Fruit fly (Drosophila melanogaster) whole organism, embryonic: Measurements from ENCODE around the gene raptor.

Experiments
- ATbp ChIP-seq: fragments of 200-800 bp; sonication (Bioruptor generic); optimal IDR thresholded peaks from 2 replicates; lab custom pipeline; 2017; ENCODE audit warnings: missing biosample characterization, mild to moderate bottlenecking, missing genetic modification characterization, missing genetic modification reagents
- Asciz ChIP-seq: fragments of 200-800 bp; sonication (Bioruptor generic); optimal IDR thresholded peaks from 2 replicates; lab custom pipeline; 2017; ENCODE audit warnings: missing biosample characterization, mild to moderate bottlenecking, missing genetic modification characterization, missing genetic modification reagents
- Bteb2 ChIP-seq: fragments of 200-800 bp; sonication (Bioruptor generic); optimal IDR thresholded peaks from 2 replicates; lab custom pipeline; 2016; ENCODE audit warnings: missing biosample characterization, missing genetic modification characterization
- CG10209 ChIP-seq: fragments of 200-800 bp; sonication (Bioruptor generic); optimal IDR thresholded peaks from 3 replicates; lab custom pipeline; 2017; ENCODE audit warnings: missing biosample characterization, mild to moderate bottlenecking, missing genetic modification characterization, missing genetic modification reagents
- CG10274 ChIP-seq: fragments of 200-800 bp; sonication (Bioruptor generic); optimal IDR thresholded peaks from 3 replicates; lab custom pipeline; 2017; ENCODE audit warnings: missing biosample characterization, mild to moderate bottlenecking, missing genetic modification characterization
- CG10366 ChIP-seq: fragments of 200-800 bp; sonication (Bioruptor generic); IDR thresholded peaks from 2 replicates; pipeline ENCODE4 v1.3.6; 2022; ENCODE audit warnings: missing biosample characterization, missing genetic modification characterization
- CG10565 ChIP-seq: fragments of 200-800 bp; sonication (Bioruptor generic); optimal IDR thresholded peaks from 3 replicates; lab custom pipeline; 2016; ENCODE audit warnings: missing biosample characterization, mild to moderate bottlenecking, missing genetic modification characterization
- CG15011 ChIP-seq: fragments of 200-800 bp; sonication (Bioruptor generic); optimal IDR thresholded peaks from 3 replicates; lab custom pipeline; 2018; ENCODE audit warnings: missing biosample characterization, mild to moderate bottlenecking, missing genetic modification characterization
- CG17361 ChIP-seq: fragments of 200-800 bp; sonication (Bioruptor generic); IDR thresholded peaks from 3 replicates; pipeline ENCODE4 v1.3.6; 2022; ENCODE audit warnings: missing biosample characterization, missing genetic modification characterization
- CG18262 ChIP-seq: fragments of 200-800 bp; optimal IDR thresholded peaks from 3 replicates; lab custom pipeline; 2019; ENCODE audit warnings: missing biosample characterization, mild to moderate bottlenecking, missing genetic modification characterization, moderate library complexity
- CG2120 ChIP-seq: fragments of 200-800 bp; sonication (Bioruptor generic); optimal IDR thresholded peaks from 3 replicates; lab custom pipeline; 2016; ENCODE audit warnings: missing biosample characterization, missing genetic modification characterization
- CG31441 ChIP-seq: fragments of 200-800 bp; sonication (Bioruptor generic); IDR thresholded peaks from 2 replicates; pipeline ENCODE4 v1.3.6; 2022; ENCODE audit warnings: missing biosample characterization, missing genetic modification characterization
- CG32767 ChIP-seq: fragments of 200-800 bp; sonication (Bioruptor generic); IDR thresholded peaks from 2 replicates; pipeline ENCODE4 v1.3.6; 2022; ENCODE audit warnings: missing biosample characterization, missing genetic modification characterization
- CG3995 ChIP-seq: fragments of 200-800 bp; sonication (Bioruptor generic); optimal IDR thresholded peaks from 3 replicates; lab custom pipeline; 2016; ENCODE audit warnings: missing biosample characterization, missing genetic modification characterization
- CG7928 ChIP-seq: fragments of 200-800 bp; sonication (Bioruptor generic); optimal IDR thresholded peaks from 2 replicates; lab custom pipeline; 2017; ENCODE audit warnings: missing biosample characterization, mild to moderate bottlenecking, missing genetic modification characterization
- D19A ChIP-seq: fragments of 200-800 bp; optimal IDR thresholded peaks from 3 replicates; lab custom pipeline; 2019; ENCODE audit warnings: missing biosample characterization, mild to moderate bottlenecking, missing genetic modification characterization, moderate library complexity
- Gug ChIP-seq: fragments of 200-800 bp; sonication (Bioruptor generic); IDR thresholded peaks from 4 replicates; pipeline ENCODE4 v1.3.6; 2022; ENCODE audit warnings: missing biosample characterization, missing genetic modification characterization
- HmgD ChIP-seq: fragments of 200-800 bp; sonication (Bioruptor generic); optimal IDR thresholded peaks from 3 replicates; lab custom pipeline; 2016; ENCODE audit warnings: missing biosample characterization, missing genetic modification characterization
- Hr78 ChIP-seq, 2 experiments: fragments of 200-800 bp in 1 of 2; fragments of >200 bp in 1 of 2; sonication (Bioruptor generic) in 1 of 2; optimal IDR thresholded peaks; 2 replicates each; lab custom pipeline; 2017 to 2019; ENCODE audit warnings: missing biosample characterization in 2 of 2, missing genetic modification characterization in 2 of 2, mild to moderate bottlenecking in 1 of 2, moderate library complexity in 1 of 2
- MESR4 ChIP-seq: fragments of 200-800 bp; sonication (Bioruptor generic); optimal IDR thresholded peaks from 2 replicates; lab custom pipeline; 2018; ENCODE audit warnings: missing biosample characterization, mild to moderate bottlenecking, missing genetic modification characterization, moderate library complexity
- MTF-1 ChIP-seq: fragments of 200-800 bp; sonication (Bioruptor generic); optimal IDR thresholded peaks from 2 replicates; lab custom pipeline; 2018; ENCODE audit warnings: missing biosample characterization, mild to moderate bottlenecking, missing genetic modification characterization, borderline replicate concordance
- NC2α ChIP-seq: fragments of 200-800 bp; sonication (Bioruptor generic); optimal IDR thresholded peaks from 2 replicates; lab custom pipeline; 2016; ENCODE audit warnings: missing biosample characterization, missing genetic modification characterization
- NC2β ChIP-seq: fragments of 200-800 bp; sonication (Bioruptor generic); optimal IDR thresholded peaks from 2 replicates; lab custom pipeline; 2016; ENCODE audit warnings: missing biosample characterization, missing genetic modification characterization
- NFAT ChIP-seq: fragments of 200-800 bp; sonication (Bioruptor generic); IDR thresholded peaks from 2 replicates; pipeline ENCODE4 v1.3.6; 2022; ENCODE audit warnings: missing biosample characterization, missing genetic modification characterization
- Sry-β ChIP-seq: fragments of 200-800 bp; sonication (Bioruptor generic); optimal IDR thresholded peaks from 2 replicates; lab custom pipeline; 2018; ENCODE audit warnings: missing biosample characterization, mild to moderate bottlenecking, missing genetic modification characterization, moderate library complexity
- Stat92E ChIP-seq, 3 experiments: fragments of >200 bp in 2 of 3; fragments of 200-800 bp in 1 of 3; sonication (Bioruptor generic) in 1 of 3; optimal IDR thresholded peaks; 2 replicates each; lab custom pipeline; 2017 to 2019; ENCODE audit warnings: missing biosample characterization in 3 of 3, missing genetic modification characterization in 3 of 3, mild to moderate bottlenecking in 1 of 3, moderate library complexity in 1 of 3
- Tbp ChIP-seq: fragments of >200 bp; optimal IDR thresholded peaks from 2 replicates; lab custom pipeline; 2018; ENCODE audit warnings: missing biosample characterization, missing genetic modification characterization
- Xbp1 ChIP-seq: fragments of 200-800 bp; sonication (Bioruptor generic); optimal IDR thresholded peaks from 3 replicates; lab custom pipeline; 2016; ENCODE audit warnings: missing biosample characterization, mild to moderate bottlenecking, missing genetic modification characterization
- ab ChIP-seq: fragments of 200-800 bp; sonication (Bioruptor generic); optimal IDR thresholded peaks from 2 replicates; lab custom pipeline; 2016; ENCODE audit warnings: missing biosample characterization, missing genetic modification characterization
- bcd ChIP-seq: fragments of 200-800 bp; sonication (Bioruptor generic); optimal IDR thresholded peaks from 2 replicates; lab custom pipeline; 2017; ENCODE audit warnings: missing biosample characterization, mild to moderate bottlenecking, missing genetic modification characterization
- bowl ChIP-seq: fragments of 200-800 bp; sonication (Bioruptor generic); IDR thresholded peaks from 2 replicates; pipeline ENCODE4 v1.3.6; 2022; ENCODE audit warnings: missing biosample characterization, missing genetic modification characterization
- cad ChIP-seq: fragments of >200 bp; optimal IDR thresholded peaks from 2 replicates; lab custom pipeline; 2017; ENCODE audit warnings: missing biosample characterization, missing genetic modification characterization
- da ChIP-seq: fragments of 200-800 bp; sonication (Bioruptor generic); optimal IDR thresholded peaks from 2 replicates; lab custom pipeline; 2016; ENCODE audit warnings: missing biosample characterization, missing genetic modification characterization
- dati ChIP-seq: fragments of 200-800 bp; sonication (Bioruptor generic); IDR thresholded peaks from 2 replicates; pipeline ENCODE4 v1.3.6; 2022; ENCODE audit warnings: missing biosample characterization, missing genetic modification characterization
- dm ChIP-seq: fragments of 200-800 bp; sonication (Bioruptor generic); optimal IDR thresholded peaks from 3 replicates; lab custom pipeline; 2016; ENCODE audit warnings: missing biosample characterization, missing genetic modification characterization
- dmrt99B ChIP-seq: fragments of 200-800 bp; sonication (Bioruptor generic); optimal IDR thresholded peaks from 2 replicates; lab custom pipeline; 2018; ENCODE audit warnings: missing biosample characterization, mild to moderate bottlenecking, missing genetic modification characterization, moderate library complexity
- eve ChIP-seq, 2 experiments: fragments of >200 bp; optimal IDR thresholded peaks; 2 replicates each; lab custom pipeline; 2017; ENCODE audit warnings: missing biosample characterization in 2 of 2, missing genetic modification characterization in 2 of 2
- gcm ChIP-seq: fragments of 200-800 bp; sonication (Bioruptor generic); optimal IDR thresholded peaks from 2 replicates; lab custom pipeline; 2019; ENCODE audit warnings: missing biosample characterization, mild to moderate bottlenecking, missing genetic modification characterization, moderate library complexity
- grau ChIP-seq: fragments of 200-800 bp; optimal IDR thresholded peaks from 3 replicates; lab custom pipeline; 2019; ENCODE audit warnings: missing biosample characterization, mild to moderate bottlenecking, missing genetic modification characterization, moderate library complexity
- grn ChIP-seq: fragments of 200-800 bp; sonication (Bioruptor generic); optimal IDR thresholded peaks from 3 replicates; lab custom pipeline; 2017; ENCODE audit warnings: missing biosample characterization, missing genetic modification characterization
- h ChIP-seq: fragments of >200 bp; optimal IDR thresholded peaks from 2 replicates; lab custom pipeline; 2017
- hkb ChIP-seq, 2 experiments: fragments of 200-800 bp in 1 of 2; fragments of >200 bp in 1 of 2; sonication (Bioruptor generic) in 1 of 2; IDR thresholded peaks in 1 of 2; optimal IDR thresholded peaks in 1 of 2; 2 replicates each; pipeline versions ENCODE4 v1.3.6 to Lab custom; 2017 to 2022; ENCODE audit warnings: missing biosample characterization in 1 of 2, missing genetic modification characterization in 1 of 2
- klu ChIP-seq: fragments of 200-800 bp; sonication (Bioruptor generic); IDR thresholded peaks from 2 replicates; pipeline ENCODE4 v1.3.6; 2022; ENCODE audit warnings: missing biosample characterization, missing genetic modification characterization
- pita ChIP-seq: fragments of 200-800 bp; sonication (Bioruptor generic); optimal IDR thresholded peaks from 2 replicates; lab custom pipeline; 2017; ENCODE audit warnings: missing biosample characterization, mild to moderate bottlenecking, missing genetic modification characterization
- sc ChIP-seq, 3 experiments: fragments of >200 bp in 2 of 3; fragments of 200-800 bp in 1 of 3; sonication (Bioruptor generic) in 1 of 3; optimal IDR thresholded peaks; 2 replicates in 2 of 3; 3 replicates in 1 of 3; lab custom pipeline; 2017; ENCODE audit warnings: mild to moderate bottlenecking in 1 of 3, missing biosample characterization in 1 of 3, missing genetic modification characterization in 1 of 3, missing genetic modification reagents in 1 of 3
- schlank ChIP-seq: fragments of 200-800 bp; sonication (Bioruptor generic); optimal IDR thresholded peaks from 2 replicates; lab custom pipeline; 2018; ENCODE audit warnings: missing biosample characterization, mild to moderate bottlenecking, missing genetic modification characterization
- sens ChIP-seq: fragments of 200-800 bp; sonication (Bioruptor generic); peaks from one replicate; lab custom pipeline; 2016; ENCODE audit warnings: missing biosample characterization, missing genetic modification characterization
- sens-2 ChIP-seq: fragments of 200-800 bp; sonication (Bioruptor generic); IDR thresholded peaks from 2 replicates; pipeline ENCODE4 v1.3.6; 2022; ENCODE audit warnings: missing biosample characterization, missing genetic modification characterization
- sim ChIP-seq: fragments of 200-800 bp; sonication (Bioruptor generic); IDR thresholded peaks from 2 replicates; pipeline ENCODE4 v1.3.6; 2022; ENCODE audit warnings: missing biosample characterization, missing genetic modification characterization
- sr ChIP-seq: fragments of 200-800 bp; sonication (Bioruptor generic); IDR thresholded peaks from 3 replicates; pipeline ENCODE4 v1.3.6; 2022; ENCODE audit warnings: missing biosample characterization, missing genetic modification characterization
- unpg ChIP-seq: fragments of 200-800 bp; sonication (Bioruptor generic); optimal IDR thresholded peaks from 3 replicates; lab custom pipeline; 2018; ENCODE audit warnings: missing biosample characterization, mild to moderate bottlenecking, missing genetic modification characterization, moderate library complexity

The raptor gene

DNA sequence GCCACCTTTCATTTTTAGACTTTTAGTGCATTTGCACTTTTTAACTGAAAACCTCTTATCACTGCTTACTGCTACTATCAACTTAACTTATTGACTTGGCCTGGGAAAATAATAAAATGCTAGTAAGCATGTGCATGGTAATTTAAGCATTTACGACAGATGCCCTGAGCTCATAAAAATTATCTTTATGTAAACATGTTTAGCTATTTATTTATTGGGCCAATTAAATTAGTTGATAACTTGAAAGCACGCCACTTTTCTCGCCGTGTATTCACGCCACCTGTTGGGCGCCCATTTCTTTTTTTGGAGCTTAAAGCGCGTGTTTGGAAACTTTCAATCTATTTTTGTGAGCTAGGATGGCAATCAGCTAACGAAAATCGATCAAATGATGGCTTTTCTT lies 2.2 kb upstream of the raptor start (continued):
- no peak for TF ChIP-seq Hr78 (GFP tag; optimal IDR thresholded peaks at IDR 0.05; lab: Kevin White, UChicago)
- no peak for TF ChIP-seq hkb (optimal IDR thresholded peaks at IDR 0.05; lab: Kevin White, UChicago)
- TF ChIP-seq hkb (GFP tag; IDR thresholded peaks at IDR 0.05; lab: Robert Waterston, UW): no peak
- TF ChIP-seq Bteb2 (GFP tag; lab: Kevin White, UChicago): no peak
- TF ChIP-seq MTF-1: no peak
- no peak for TF ChIP-seq Sry-β (GFP tag; lab: Kevin White, UChicago)
- TF ChIP-seq Xbp1 (GFP tag; lab: Kevin White, UChicago): no peak
- no peak for TF ChIP-seq gcm (GFP tag; lab: Kevin White, UChicago)
- no peak for TF ChIP-seq CG10565 (GFP tag; lab: Kevin White, UChicago)
- TF ChIP-seq CG10366: no peak
- no peak for TF ChIP-seq pita (GFP tag; lab: Kevin White, UChicago)
- TF ChIP-seq dm: no peak
- no peak for TF ChIP-seq Tbp (GFP tag; lab: Kevin White, UChicago)
- no peak for TF ChIP-seq CG10209 (GFP tag; lab: Kevin White, UChicago)
- TF ChIP-seq CG15011 (GFP tag; lab: Kevin White, UChicago): no peak
- no peak for TF ChIP-seq sim (GFP tag; lab: Robert Waterston, UW)
- peak; percentile 34 for TF ChIP-seq Asciz
- no peak for TF ChIP-seq dati (GFP tag; lab: Robert Waterston, UW)
- peak; percentile 31 for TF ChIP-seq bcd (GFP tag; lab: Kevin White, UChicago)
- no peak for TF ChIP-seq CG7928 (GFP tag; lab: Kevin White, UChicago)
- TF ChIP-seq Stat92E (GFP tag; optimal IDR thresholded peaks at IDR 0.05; lab: Kevin White, UChicago): no peak
- TF ChIP-seq Gug (GFP tag; lab: Robert Waterston, UW): no peak
- TF ChIP-seq sens-2 (GFP tag; lab: Robert Waterston, UW): no peak
- TF ChIP-seq eve (GFP tag; optimal IDR thresholded peaks at IDR 0.05; lab: Kevin White, UChicago): no peak
- no peak for TF ChIP-seq ab (GFP tag; lab: Kevin White, UChicago)
- 0 out of 2 replicates have a peak, but pooled peaks have one; percentile 21 for TF ChIP-seq CG31441 (GFP tag; lab: Robert Waterston, UW)
- TF ChIP-seq sr (GFP tag; lab: Robert Waterston, UW): no peak
- TF ChIP-seq NC2β: no peak
- TF ChIP-seq da: no peak
- TF ChIP-seq CG10274 (GFP tag; lab: Kevin White, UChicago): no peak
- peak; percentile 49 for TF ChIP-seq dmrt99B (tag; lab: Kevin White, UChicago)
- TF ChIP-seq CG3995: no peak
- TF ChIP-seq MESR4 (GFP tag; lab: Kevin White, UChicago): no peak
- TF ChIP-seq sc (optimal IDR thresholded peaks at IDR 0.05; lab: Kevin White, UChicago): no peak
- TF ChIP-seq sc (GFP tag; optimal IDR thresholded peaks at IDR 0.05; lab: Kevin White, UChicago): no peak
- no peak for TF ChIP-seq bowl (GFP tag; lab: Robert Waterston, UW)
- peak; percentile 34 for TF ChIP-seq CG2120 (GFP tag; lab: Kevin White, UChicago)
- TF ChIP-seq NC2α: no peak
- no peak for TF ChIP-seq NFAT (GFP tag; lab: Robert Waterston, UW)
- no peak for TF ChIP-seq D19A (tag; lab: Kevin White, UChicago)
- TF ChIP-seq sens (GFP tag; lab: Kevin White, UChicago): peak; percentile 74
- no peak for TF ChIP-seq h
- no peak for TF ChIP-seq CG32767 (GFP tag; lab: Robert Waterston, UW)
- no peak for TF ChIP-seq cad (GFP tag; lab: Kevin White, UChicago)
- peak; percentile 23 for TF ChIP-seq unpg (GFP tag; lab: Kevin White, UChicago)
- TF ChIP-seq grn (GFP tag; lab: Kevin White, UChicago): no peak
- no peak for TF ChIP-seq klu (GFP tag; lab: Robert Waterston, UW)
- no peak for TF ChIP-seq HmgD (GFP tag; lab: Kevin White, UChicago)
- TF ChIP-seq ATbp (GFP tag; lab: Kevin White, UChicago): no peak
- no peak for TF ChIP-seq schlank (tag; lab: Kevin White, UChicago)
- TF ChIP-seq grau (tag; lab: Kevin White, UChicago): peak; percentile 42
- TF ChIP-seq CG17361 (GFP tag; lab: Robert Waterston, UW): peak; percentile 51; the same call in 2 of the 3 replicates
- TF ChIP-seq CG18262: peak; percentile 21
